Worm (Caenorhabditis elegans) whole organism, mixed stage, embryonic: ENCODE measurements around the gene pstk-1.

ENCODE experiments used
- M03D4.4 ChIP-seq: sonication (generic microtip); optimal IDR thresholded peaks from 2 replicates; lab custom pipeline; 2017; ENCODE audit warnings: mild to moderate bottlenecking, missing genetic modification characterization, missing compliant biosample characterization
- bed-3 ChIP-seq: fragments of 200-800 bp; sonication (Bioruptor generic); optimal IDR thresholded peaks from 3 replicates; lab custom pipeline; 2018; ENCODE audit warnings: mild to moderate bottlenecking, missing genetic modification characterization, moderate library complexity, missing compliant biosample characterization
- blmp-1 ChIP-seq: fragments of 150-350 bp; optimal IDR thresholded peaks from 2 replicates; lab custom pipeline; 2014; ENCODE audit warnings: missing biosample characterization, missing genetic modification characterization
- ceh-43 ChIP-seq: fragments of 200-800 bp; sonication (Bioruptor generic); optimal IDR thresholded peaks from 2 replicates; lab custom pipeline; 2018; ENCODE audit warnings: mild to moderate bottlenecking, missing genetic modification characterization, moderate library complexity, missing compliant biosample characterization
- ceh-83 ChIP-seq: fragments of 200-800 bp; sonication (Bioruptor generic); optimal IDR thresholded peaks from 2 replicates; lab custom pipeline; 2018; ENCODE audit warnings: mild to moderate bottlenecking, missing genetic modification characterization, missing compliant biosample characterization
- ces-1 ChIP-seq: fragments of 150-350 bp; optimal IDR thresholded peaks from 2 replicates; lab custom pipeline; 2014; ENCODE audit warnings: missing biosample characterization, missing genetic modification reagents, missing genetic modification characterization
- cnd-1 ChIP-seq: fragments of 200-800 bp; sonication (Bioruptor generic); optimal IDR thresholded peaks from 2 replicates; lab custom pipeline; 2018; ENCODE audit warnings: mild to moderate bottlenecking, missing genetic modification characterization, missing compliant biosample characterization
- drap-1 ChIP-seq: fragments of 200-800 bp; sonication (Bioruptor generic); optimal IDR thresholded peaks from 3 replicates; lab custom pipeline; 2018; ENCODE audit warnings: mild to moderate bottlenecking, missing genetic modification characterization, missing compliant biosample characterization
- elt-1 ChIP-seq: sonication (generic microtip); optimal IDR thresholded peaks from 2 replicates; lab custom pipeline; 2017; ENCODE audit warnings: missing genetic modification characterization, mild to moderate bottlenecking, missing compliant biosample characterization, antibody characterized with exemption, moderate library complexity, borderline replicate concordance; ENCODE audit not compliant: insufficient read depth
- elt-3 ChIP-seq: fragments of 150-350 bp; optimal IDR thresholded peaks from 2 replicates; lab custom pipeline; 2014; ENCODE audit warnings: missing biosample characterization, missing genetic modification characterization
- flh-1 ChIP-seq: fragments of 200-800 bp; sonication (Bioruptor generic); optimal IDR thresholded peaks from 2 replicates; lab custom pipeline; 2018; ENCODE audit warnings: mild to moderate bottlenecking, missing genetic modification characterization, moderate library complexity, missing compliant biosample characterization
- ham-2 ChIP-seq: fragments of 200-800 bp; sonication (Bioruptor generic); optimal IDR thresholded peaks from 2 replicates; lab custom pipeline; 2018; ENCODE audit warnings: mild to moderate bottlenecking, missing genetic modification characterization, missing compliant biosample characterization
- hlh-1 ChIP-seq: fragments of 150-350 bp; optimal IDR thresholded peaks from 2 replicates; lab custom pipeline; 2014; ENCODE audit warnings: missing biosample characterization, missing genetic modification reagents, missing genetic modification characterization
- lin-13 ChIP-seq: fragments of 150-350 bp; optimal IDR thresholded peaks from 2 replicates; lab custom pipeline; 2014; ENCODE audit warnings: missing biosample characterization, missing genetic modification characterization
- lin-32 ChIP-seq: fragments of 200-800 bp; sonication (Bioruptor generic); optimal IDR thresholded peaks from 2 replicates; lab custom pipeline; 2018; ENCODE audit warnings: mild to moderate bottlenecking, missing genetic modification characterization, missing compliant biosample characterization
- lsy-2 ChIP-seq: fragments of 150-350 bp; optimal IDR thresholded peaks from 2 replicates; lab custom pipeline; 2014; ENCODE audit warnings: missing biosample characterization, missing genetic modification characterization
- mab-5 ChIP-seq: fragments of 150-350 bp; optimal IDR thresholded peaks from 2 replicates; lab custom pipeline; 2014; ENCODE audit warnings: missing biosample characterization, missing genetic modification characterization
- mep-1 ChIP-seq: fragments of 150-350 bp; optimal IDR thresholded peaks from 2 replicates; lab custom pipeline; 2017; ENCODE audit warnings: missing biosample characterization, missing genetic modification reagents, missing genetic modification characterization, inconsistent platforms
- mls-2 ChIP-seq: sonication (generic microtip); optimal IDR thresholded peaks from 2 replicates; lab custom pipeline; 2016; ENCODE audit warnings: mild to moderate bottlenecking, missing genetic modification characterization, moderate library complexity, missing compliant biosample characterization
- nhr-12 ChIP-seq: fragments of 150-350 bp; optimal IDR thresholded peaks from 2 replicates; lab custom pipeline; 2014; ENCODE audit warnings: missing biosample characterization, missing genetic modification characterization
- nhr-2 ChIP-seq: fragments of 150-350 bp; optimal IDR thresholded peaks from 2 replicates; lab custom pipeline; 2014; ENCODE audit warnings: missing biosample characterization, missing genetic modification characterization
- nhr-237 ChIP-seq: fragments of 150-350 bp; optimal IDR thresholded peaks from 2 replicates; lab custom pipeline; 2014; ENCODE audit warnings: missing biosample characterization, missing genetic modification characterization
- nhr-28 ChIP-seq: fragments of 150-350 bp; optimal IDR thresholded peaks from 2 replicates; lab custom pipeline; 2014; ENCODE audit warnings: missing biosample characterization, missing genetic modification characterization
- nhr-76 ChIP-seq: sonication (generic microtip); optimal IDR thresholded peaks from 2 replicates; lab custom pipeline; 2017; ENCODE audit warnings: missing biosample characterization, missing genetic modification characterization
- pha-4 ChIP-seq: fragments of 150-350 bp; optimal IDR thresholded peaks from 2 replicates; lab custom pipeline; 2018; ENCODE audit warnings: missing biosample characterization, missing genetic modification reagents, missing genetic modification characterization
- sem-2 ChIP-seq: fragments of 200-800 bp; sonication (Bioruptor generic); optimal IDR thresholded peaks from 2 replicates; lab custom pipeline; 2018; ENCODE audit warnings: mild to moderate bottlenecking, missing genetic modification characterization, missing compliant biosample characterization
- snpc-4 ChIP-seq: fragments of 150-350 bp; optimal IDR thresholded peaks from 2 replicates; lab custom pipeline; 2014; ENCODE audit warnings: missing biosample characterization, missing genetic modification characterization
- sptf-1 ChIP-seq: sonication (generic microtip); optimal IDR thresholded peaks from 2 replicates; lab custom pipeline; 2017; ENCODE audit warnings: mild to moderate bottlenecking, missing genetic modification characterization, moderate library complexity, missing compliant biosample characterization
- tbx-8 ChIP-seq: fragments of 200-800 bp; sonication (Bioruptor generic); optimal IDR thresholded peaks from 2 replicates; lab custom pipeline; 2018; ENCODE audit warnings: mild to moderate bottlenecking, missing genetic modification characterization, moderate library complexity, missing compliant biosample characterization
- unc-120 ChIP-seq: sonication (generic microtip); optimal IDR thresholded peaks from 2 replicates; lab custom pipeline; 2017; ENCODE audit warnings: missing genetic modification characterization, missing compliant biosample characterization; ENCODE audit not compliant: poor library complexity, severe bottlenecking
- unc-39 ChIP-seq: fragments of 150-350 bp; optimal IDR thresholded peaks from 2 replicates; lab custom pipeline; 2014; ENCODE audit warnings: missing biosample characterization, missing genetic modification characterization
- unc-62 ChIP-seq: fragments of 150-350 bp; optimal IDR thresholded peaks from 2 replicates; lab custom pipeline; 2014; ENCODE audit warnings: missing biosample characterization, missing genetic modification reagents, missing genetic modification characterization
- zip-8 ChIP-seq: fragments of 150-350 bp; optimal IDR thresholded peaks from 2 replicates; lab custom pipeline; 2014; ENCODE audit warnings: missing biosample characterization, missing genetic modification characterization

The pstk-1 gene

ce11 chrIII:12426558-12426957 is 39.9 kb upstream of the pstk-1 start, which contains the start of gene pie-1:
Gene pie-1 (plus strand): TSS chrIII:12426893.
- TF ChIP-seq elt-1 (peak; percentile 36), nhr-28 (tag; lab: Kevin White, UChicago) (no peak), nhr-76 (tag; lab: Kevin White, UChicago) (no peak)

ce11 chrIII:12427527-12428263 is 38.7 kb upstream of the pstk-1 start:
- TF ChIP-seq elt-1 (no peak), nhr-2 (no peak), tbx-8 (GFP tag; lab: Kevin White, UChicago) (no peak), flh-1 (GFP tag; lab: Kevin White, UChicago) (no peak), unc-62 (GFP tag; lab: Kevin White, UChicago) (no peak), lin-13 (tag; lab: Kevin White, UChicago) (no peak), M03D4.4 (tag; lab: Kevin White, UChicago) (no peak), nhr-12 (tag; lab: Kevin White, UChicago) (no peak), unc-39 (no peak), hlh-1 (tag; lab: Kevin White, UChicago) (no peak), nhr-28 (tag; lab: Kevin White, UChicago) (no peak), drap-1 (GFP tag; lab: Kevin White, UChicago) (no peak), mab-5 (tag; lab: Kevin White, UChicago) (no peak), pha-4 (tag; lab: Kevin White, UChicago) (no peak), lsy-2 (tag; lab: Kevin White, UChicago) (no peak), mls-2 (tag; lab: Kevin White, UChicago) (no peak), elt-3 (no peak), ceh-83 (no peak), ham-2 (no peak)

ce11 chrIII:12428264-12428627 is 38.2 kb upstream of the pstk-1 start:
- no peak for TF ChIP-seq unc-120 (tag; lab: Kevin White, UChicago)

- TF ChIP-seq nhr-12 (tag; lab: Kevin White, UChicago) (no peak), lsy-2 (tag; lab: Kevin White, UChicago) (no peak), pha-4 (tag; lab: Kevin White, UChicago) (no peak), nhr-76 (tag; lab: Kevin White, UChicago) (no peak), snpc-4 (tag; lab: Kevin White, UChicago) (no peak), drap-1 (GFP tag; lab: Kevin White, UChicago) (no peak), unc-120 (tag; lab: Kevin White, UChicago) (no peak), bed-3 (GFP tag; lab: Kevin White, UChicago) (no peak), mep-1 (tag; lab: Kevin White, UChicago) (no peak), tbx-8 (GFP tag; lab: Kevin White, UChicago) (no peak), hlh-1 (tag; lab: Kevin White, UChicago) (no peak), lin-32 (GFP tag; lab: Kevin White, UChicago) (no peak), flh-1 (GFP tag; lab: Kevin White, UChicago) (no peak), cnd-1 (no peak), lin-13 (tag; lab: Kevin White, UChicago) (no peak), nhr-2 (no peak), sem-2 (GFP tag; lab: Kevin White, UChicago) (no peak), ceh-43 (GFP tag; lab: Kevin White, UChicago) (no peak), zip-8 (tag; lab: Kevin White, UChicago) (no peak)
Measured at ce11 chrIII:12428799-12429351, 37.5 kb upstream of the pstk-1 start.

- TF ChIP-seq tbx-8 (GFP tag; lab: Kevin White, UChicago) (no peak), lin-32 (GFP tag; lab: Kevin White, UChicago) (no peak), mls-2 (tag; lab: Kevin White, UChicago) (no peak), mep-1 (tag; lab: Kevin White, UChicago) (peak; percentile 86), elt-1 (no peak), snpc-4 (tag; lab: Kevin White, UChicago) (no peak), unc-62 (GFP tag; lab: Kevin White, UChicago) (peak; percentile 3), nhr-2 (no peak), blmp-1 (tag; lab: Kevin White, UChicago) (no peak), drap-1 (GFP tag; lab: Kevin White, UChicago) (peak; percentile 7), unc-120 (tag; lab: Kevin White, UChicago) (peak; percentile 2), lin-13 (tag; lab: Kevin White, UChicago) (peak; percentile 52), nhr-28 (tag; lab: Kevin White, UChicago) (no peak), zip-8 (tag; lab: Kevin White, UChicago) (no peak), ham-2 (no peak), bed-3 (GFP tag; lab: Kevin White, UChicago) (no peak), hlh-1 (tag; lab: Kevin White, UChicago) (peak; percentile 50), sptf-1 (tag; lab: Kevin White, UChicago) (peak; percentile 12), pha-4 (tag; lab: Kevin White, UChicago) (peak; percentile 60), sem-2 (GFP tag; lab: Kevin White, UChicago) (no peak), nhr-76 (tag; lab: Kevin White, UChicago) (no peak), mab-5 (tag; lab: Kevin White, UChicago) (no peak), M03D4.4 (tag; lab: Kevin White, UChicago) (peak; percentile 9), ces-1 (GFP tag; lab: Kevin White, UChicago) (peak; percentile 61), nhr-237 (peak; percentile 73), lsy-2 (tag; lab: Kevin White, UChicago) (peak; percentile 98), ceh-83 (peak; percentile 23), ceh-43 (GFP tag; lab: Kevin White, UChicago) (no peak), elt-3 (no peak), cnd-1 (no peak), unc-39 (no peak), flh-1 (GFP tag; lab: Kevin White, UChicago) (no peak)
Measured at ce11 chrIII:12429579-12430084, 36.8 kb upstream of the pstk-1 start, which contains the start of gene snr-6. Gene snr-6 (minus strand): TSS chrIII:12429629.
